Fruit fly (Drosophila melanogaster) whole organism, embryonic: ENCODE data around the gene CG5104.

Experiments
- ATbp ChIP-seq: fragments of 200-800 bp; sonication (Bioruptor generic); optimal IDR thresholded peaks from 2 replicates; lab custom pipeline; 2017; ENCODE audit warnings: missing biosample characterization, mild to moderate bottlenecking, missing genetic modification characterization, missing genetic modification reagents
- Bdp1 ChIP-seq: fragments of 200-800 bp; sonication (Bioruptor generic); optimal IDR thresholded peaks from 3 replicates; lab custom pipeline; 2016; ENCODE audit warnings: missing biosample characterization, missing genetic modification characterization
- CG10267 ChIP-seq: fragments of 200-800 bp; sonication (Bioruptor generic); optimal IDR thresholded peaks from 2 replicates; lab custom pipeline; 2018; ENCODE audit warnings: missing biosample characterization, mild to moderate bottlenecking, missing genetic modification characterization, moderate library complexity
- CG10274 ChIP-seq: fragments of 200-800 bp; sonication (Bioruptor generic); optimal IDR thresholded peaks from 3 replicates; lab custom pipeline; 2017; ENCODE audit warnings: missing biosample characterization, mild to moderate bottlenecking, missing genetic modification characterization
- CG11085 ChIP-seq: fragments of 200-800 bp; sonication (Bioruptor generic); IDR thresholded peaks from 2 replicates; pipeline ENCODE4 v1.3.6; 2022; ENCODE audit warnings: missing biosample characterization, missing genetic modification characterization
- CG11723 ChIP-seq: fragments of 200-800 bp; sonication (Bioruptor generic); optimal IDR thresholded peaks from 2 replicates; lab custom pipeline; 2017; ENCODE audit warnings: missing biosample characterization, mild to moderate bottlenecking, missing genetic modification characterization
- CG13424 ChIP-seq: fragments of 200-800 bp; sonication (Bioruptor generic); optimal IDR thresholded peaks from 2 replicates; lab custom pipeline; 2019; ENCODE audit warnings: missing biosample characterization, mild to moderate bottlenecking, missing genetic modification characterization, moderate library complexity
- CG13775 ChIP-seq: fragments of 200-800 bp; sonication (Bioruptor generic); optimal IDR thresholded peaks from 3 replicates; lab custom pipeline; 2017; ENCODE audit warnings: missing biosample characterization, mild to moderate bottlenecking, missing genetic modification characterization
- CG14050 ChIP-seq: fragments of 200-800 bp; sonication (Bioruptor generic); IDR thresholded peaks from 3 replicates; pipeline ENCODE4 v1.3.6; 2022; ENCODE audit warnings: missing biosample characterization, missing genetic modification characterization
- CG17359 ChIP-seq: fragments of 200-800 bp; sonication (Bioruptor generic); optimal IDR thresholded peaks from 3 replicates; lab custom pipeline; 2018; ENCODE audit warnings: missing biosample characterization, mild to moderate bottlenecking, missing genetic modification characterization, moderate library complexity
- CG17829 ChIP-seq: fragments of 200-800 bp; optimal IDR thresholded peaks from 2 replicates; lab custom pipeline; 2019; ENCODE audit warnings: missing biosample characterization, mild to moderate bottlenecking, missing genetic modification characterization, moderate library complexity
- CG18262 ChIP-seq: fragments of 200-800 bp; optimal IDR thresholded peaks from 3 replicates; lab custom pipeline; 2019; ENCODE audit warnings: missing biosample characterization, mild to moderate bottlenecking, missing genetic modification characterization, moderate library complexity
- CG18619 ChIP-seq: fragments of 200-800 bp; sonication (Bioruptor generic); optimal IDR thresholded peaks from 3 replicates; lab custom pipeline; 2017; ENCODE audit warnings: missing biosample characterization, mild to moderate bottlenecking, missing genetic modification characterization
- CG2120 ChIP-seq: fragments of 200-800 bp; sonication (Bioruptor generic); optimal IDR thresholded peaks from 3 replicates; lab custom pipeline; 2016; ENCODE audit warnings: missing biosample characterization, missing genetic modification characterization
- CG4282 ChIP-seq: fragments of 200-800 bp; sonication (Bioruptor generic); optimal IDR thresholded peaks from 2 replicates; lab custom pipeline; 2016; ENCODE audit warnings: missing biosample characterization, missing genetic modification characterization
- CG7839 ChIP-seq: fragments of 200-800 bp; sonication (Bioruptor generic); optimal IDR thresholded peaks from 3 replicates; lab custom pipeline; 2018; ENCODE audit warnings: missing biosample characterization, mild to moderate bottlenecking, missing genetic modification characterization, moderate library complexity
- CG8765 ChIP-seq: fragments of 200-800 bp; sonication (Bioruptor generic); IDR thresholded peaks from 2 replicates; pipeline ENCODE4 v1.3.6; 2022; ENCODE audit warnings: missing biosample characterization, missing genetic modification characterization
- CG9727 ChIP-seq: fragments of 200-800 bp; sonication (Bioruptor generic); optimal IDR thresholded peaks from 3 replicates; lab custom pipeline; 2017; ENCODE audit warnings: missing biosample characterization, mild to moderate bottlenecking, missing genetic modification characterization
- CG9932 ChIP-seq: fragments of 200-800 bp; sonication (Bioruptor generic); IDR thresholded peaks from 2 replicates; pipeline ENCODE4 v1.3.6; 2022; ENCODE audit warnings: missing biosample characterization, missing genetic modification characterization
- CHES-1-like ChIP-seq: fragments of 200-800 bp; sonication (Bioruptor generic); optimal IDR thresholded peaks from 2 replicates; lab custom pipeline; 2016; ENCODE audit warnings: missing biosample characterization, missing genetic modification characterization
- Camta ChIP-seq: fragments of 200-800 bp; sonication (Bioruptor generic); optimal IDR thresholded peaks from 2 replicates; lab custom pipeline; 2016; ENCODE audit warnings: missing biosample characterization, missing genetic modification characterization
- Fer3 ChIP-seq: fragments of 200-800 bp; sonication (Bioruptor generic); optimal IDR thresholded peaks from 2 replicates; lab custom pipeline; 2018; ENCODE audit warnings: missing biosample characterization, mild to moderate bottlenecking, missing genetic modification characterization, moderate library complexity
- Hr51 ChIP-seq, 2 experiments: fragments of 200-800 bp; sonication (Bioruptor generic); optimal IDR thresholded peaks; 2 replicates in 1 of 2; 3 replicates in 1 of 2; lab custom pipeline; 2016 to 2018; ENCODE audit warnings: missing biosample characterization in 2 of 2, missing genetic modification characterization in 2 of 2, mild to moderate bottlenecking in 1 of 2, moderate library complexity in 1 of 2
- Meics ChIP-seq: fragments of 200-800 bp; sonication (Bioruptor generic); optimal IDR thresholded peaks from 2 replicates; lab custom pipeline; 2017; ENCODE audit warnings: missing biosample characterization, mild to moderate bottlenecking, missing genetic modification characterization
- Nf-YB ChIP-seq: fragments of 200-800 bp; sonication (Bioruptor generic); optimal IDR thresholded peaks from 3 replicates; lab custom pipeline; 2019; ENCODE audit warnings: missing biosample characterization, mild to moderate bottlenecking, missing genetic modification characterization, moderate library complexity
- Rfx ChIP-seq: fragments of 200-800 bp; sonication (Bioruptor generic); IDR thresholded peaks from 2 replicates; pipeline ENCODE4 v1.3.6; 2022; ENCODE audit warnings: missing biosample characterization, missing genetic modification characterization
- Rx ChIP-seq: fragments of 200-800 bp; sonication (Bioruptor generic); IDR thresholded peaks from 2 replicates; pipeline ENCODE4 v1.3.6; 2022; ENCODE audit warnings: missing biosample characterization, missing genetic modification characterization
- Ssrp ChIP-seq: fragments of 200-800 bp; sonication (Bioruptor generic); optimal IDR thresholded peaks from 2 replicates; lab custom pipeline; 2018; ENCODE audit warnings: missing biosample characterization, mild to moderate bottlenecking, missing genetic modification characterization, moderate library complexity
- Trl ChIP-seq, 3 experiments: fragments of >200 bp in 2 of 3; fragments of 200-800 bp in 1 of 3; sonication (Bioruptor generic) in 1 of 3; optimal IDR thresholded peaks; 2 replicates in 1 of 3; 3 replicates in 2 of 3; lab custom pipeline; 2016 to 2017; ENCODE audit warnings: missing biosample characterization in 1 of 3, missing genetic modification characterization in 1 of 3
- Vsx1 ChIP-seq: fragments of 200-800 bp; sonication (Bioruptor generic); optimal IDR thresholded peaks from 2 replicates; lab custom pipeline; 2017; ENCODE audit warnings: missing biosample characterization, mild to moderate bottlenecking, missing genetic modification characterization, missing genetic modification reagents
- Xbp1 ChIP-seq: fragments of 200-800 bp; sonication (Bioruptor generic); optimal IDR thresholded peaks from 3 replicates; lab custom pipeline; 2016; ENCODE audit warnings: missing biosample characterization, mild to moderate bottlenecking, missing genetic modification characterization
- ase ChIP-seq: fragments of 200-800 bp; sonication (Bioruptor generic); IDR thresholded peaks from 3 replicates; pipeline ENCODE4 v1.3.6; 2022; ENCODE audit warnings: missing biosample characterization, missing genetic modification characterization
- bcd ChIP-seq: fragments of 200-800 bp; sonication (Bioruptor generic); optimal IDR thresholded peaks from 2 replicates; lab custom pipeline; 2017; ENCODE audit warnings: missing biosample characterization, mild to moderate bottlenecking, missing genetic modification characterization
- caup ChIP-seq: fragments of 200-800 bp; sonication (Bioruptor generic); optimal IDR thresholded peaks from 3 replicates; lab custom pipeline; 2017; ENCODE audit warnings: missing biosample characterization, mild to moderate bottlenecking, missing genetic modification characterization, moderate library complexity; ENCODE audit not compliant: severe bottlenecking
- cg ChIP-seq: fragments of 200-800 bp; sonication (Bioruptor generic); optimal IDR thresholded peaks from 3 replicates; lab custom pipeline; 2019; ENCODE audit warnings: missing biosample characterization, mild to moderate bottlenecking, missing genetic modification characterization, moderate library complexity
- dmrt99B ChIP-seq: fragments of 200-800 bp; sonication (Bioruptor generic); optimal IDR thresholded peaks from 2 replicates; lab custom pipeline; 2018; ENCODE audit warnings: missing biosample characterization, mild to moderate bottlenecking, missing genetic modification characterization, moderate library complexity
- esg ChIP-seq: fragments of 200-800 bp; sonication (Bioruptor generic); conservative IDR thresholded peaks from 2 replicates; pipeline ENCODE4 v1.3.6; 2022; ENCODE audit warnings: missing biosample characterization, missing genetic modification characterization
- gce ChIP-seq: fragments of 200-800 bp; sonication (Bioruptor generic); IDR thresholded peaks from 3 replicates; pipeline ENCODE4 v1.3.6; 2022; ENCODE audit warnings: missing biosample characterization, missing genetic modification characterization
- gsb-n ChIP-seq: fragments of 200-800 bp; sonication (Bioruptor generic); optimal IDR thresholded peaks from 3 replicates; lab custom pipeline; 2018; ENCODE audit warnings: missing biosample characterization, mild to moderate bottlenecking, missing genetic modification characterization
- jing ChIP-seq: fragments of 200-800 bp; sonication (Bioruptor generic); optimal IDR thresholded peaks from 2 replicates; lab custom pipeline; 2018; ENCODE audit warnings: missing biosample characterization, mild to moderate bottlenecking, missing genetic modification characterization
- kni ChIP-seq: fragments of 200-800 bp; sonication (Bioruptor generic); optimal IDR thresholded peaks from 3 replicates; lab custom pipeline; 2017; ENCODE audit warnings: mild to moderate bottlenecking, missing biosample characterization, missing genetic modification reagents, missing genetic modification characterization
- lmd ChIP-seq: fragments of 200-800 bp; sonication (Bioruptor generic); IDR thresholded peaks from 2 replicates; pipeline ENCODE4 v1.3.6; 2022; ENCODE audit warnings: missing biosample characterization, missing genetic modification characterization
- nmo ChIP-seq: fragments of 200-800 bp; sonication (Bioruptor generic); optimal IDR thresholded peaks from 2 replicates; lab custom pipeline; 2018; ENCODE audit warnings: missing biosample characterization, mild to moderate bottlenecking, missing genetic modification characterization, moderate library complexity
- odd ChIP-seq: fragments of 200-800 bp; sonication (Bioruptor generic); optimal IDR thresholded peaks from 2 replicates; lab custom pipeline; 2017; ENCODE audit warnings: missing biosample characterization, mild to moderate bottlenecking, missing genetic modification characterization
- otp ChIP-seq: fragments of 200-800 bp; sonication (Bioruptor generic); IDR thresholded peaks from 3 replicates; pipeline ENCODE4, ENCODE4 v1.3.6; 2022; ENCODE audit warnings: missing biosample characterization, missing genetic modification characterization
- slbo ChIP-seq: fragments of 200-800 bp; sonication (Bioruptor generic); IDR thresholded peaks from 2 replicates; pipeline ENCODE4 v1.3.6; 2022; ENCODE audit warnings: missing biosample characterization, missing genetic modification characterization
- sna ChIP-seq: fragments of 200-800 bp; sonication (Bioruptor generic); IDR thresholded peaks from 2 replicates; pipeline ENCODE4 v1.3.6; 2022; ENCODE audit warnings: missing biosample characterization, missing genetic modification characterization; ENCODE audit not compliant: partially characterized antibody
- stwl ChIP-seq: fragments of 200-800 bp; sonication (Bioruptor generic); optimal IDR thresholded peaks from 3 replicates; lab custom pipeline; 2018; ENCODE audit warnings: missing biosample characterization, mild to moderate bottlenecking, missing genetic modification characterization, moderate library complexity
- tio ChIP-seq: fragments of 200-800 bp; sonication (Bioruptor generic); optimal IDR thresholded peaks from 2 replicates; lab custom pipeline; 2017; ENCODE audit warnings: missing biosample characterization, missing genetic modification characterization, inconsistent platforms
- trem ChIP-seq: fragments of 200-800 bp; optimal IDR thresholded peaks from 3 replicates; lab custom pipeline; 2019; ENCODE audit warnings: missing biosample characterization, mild to moderate bottlenecking, missing genetic modification characterization, moderate library complexity

Gene CG5104

dm6 chr3L:20494262-20494601 lies 26.6 kb upstream of the CG5104 start:
- TF ChIP-seq esg (GFP tag; lab: Robert Waterston, UW) (peak; percentile 23; the same call in 1 of the 2 replicates), CG9932 (peak; percentile 8; the same call in 1 of the 2 replicates), Rx (GFP tag; lab: Robert Waterston, UW) (no peak), kni (GFP tag; lab: Kevin White, UChicago) (no peak), lmd (GFP tag; lab: Robert Waterston, UW) (peak; percentile 14; the same call in 1 of the 2 replicates), trem (peak; percentile 6), Trl (optimal IDR thresholded peaks at IDR 0.05; lab: Kevin White, UChicago) (no peak), Trl (GFP tag; optimal IDR thresholded peaks at IDR 0.05; lab: Kevin White, UChicago) (no peak), stwl (tag; lab: Kevin White, UChicago) (peak; percentile 12), gce (no peak), CG4282 (GFP tag; lab: Kevin White, UChicago) (no peak), CG13424 (tag; lab: Kevin White, UChicago) (peak; percentile 3), CG8765 (no peak), CG9727 (GFP tag; lab: Kevin White, UChicago) (peak; percentile 34), sna (no peak), caup (GFP tag; lab: Kevin White, UChicago) (peak; percentile 22), CG11085 (peak; percentile 18; the same call in 1 of the 2 replicates), Rfx (GFP tag; lab: Robert Waterston, UW) (peak; percentile 28; the same call in 1 of the 2 replicates), bcd (GFP tag; lab: Kevin White, UChicago) (peak; percentile 38), CHES-1-like (GFP tag; lab: Kevin White, UChicago) (no peak), CG17829 (tag; lab: Kevin White, UChicago) (peak; percentile 16), Fer3 (peak; percentile 24), slbo (GFP tag; lab: Robert Waterston, UW) (peak; percentile 56), Ssrp (peak; percentile 4), Bdp1 (no peak), ase (GFP tag; lab: Robert Waterston, UW) (no peak), ATbp (no peak), jing (no peak), Nf-YB (GFP tag; lab: Kevin White, UChicago) (peak; percentile 4), Xbp1 (GFP tag; lab: Kevin White, UChicago) (peak; percentile 9), CG17359 (tag; lab: Kevin White, UChicago) (peak; percentile 3), otp (no peak), CG14050 (GFP tag; lab: Robert Waterston, UW) (no peak; the same call in 2 of the 3 replicates), CG18262 (tag; lab: Kevin White, UChicago) (peak; percentile 48), nmo (GFP tag; lab: Kevin White, UChicago) (peak; percentile 10), Meics (peak; percentile 48), Hr51 (GFP tag; optimal IDR thresholded peaks at IDR 0.05; lab: Kevin White, UChicago) (peak in 1 of 2 experiments; percentile 36), CG13775 (GFP tag; lab: Kevin White, UChicago) (peak; percentile 8), gsb-n (tag; lab: Kevin White, UChicago) (peak; percentile 30), tio (GFP tag; lab: Kevin White, UChicago) (peak; percentile 24), CG10267 (tag; lab: Kevin White, UChicago) (peak; percentile 69), Camta (GFP tag; lab: Kevin White, UChicago) (peak; percentile 22), odd (GFP tag; lab: Kevin White, UChicago) (peak; percentile 13), CG7839 (tag; lab: Kevin White, UChicago) (peak; percentile 52), CG11723 (no peak), Vsx1 (GFP tag; lab: Kevin White, UChicago) (no peak), CG2120 (GFP tag; lab: Kevin White, UChicago) (peak; percentile 36), CG18619 (GFP tag; lab: Kevin White, UChicago) (peak; percentile 28), dmrt99B (peak; percentile 54), cg (GFP tag; lab: Kevin White, UChicago) (no peak), CG10274 (no peak)
